Worm (Caenorhabditis elegans) whole organism, dauer: ENCODE data around the gene sucl-2.

Experiments
- unc-62 ChIP-seq: sonication (generic microtip); optimal IDR thresholded peaks from 2 replicates; lab custom pipeline; 2017; ENCODE audit warnings: missing biosample characterization, missing genetic modification reagents, missing genetic modification characterization

sucl-2 gene

ce11 chrIII:901148-901547 is at the start of gene sucl-2:
Gene sucl-2 (minus strand): TSS chrIII:901412.
- TF ChIP-seq unc-62 (GFP tag; lab: Kevin White, UChicago) = no peak

DNA sequence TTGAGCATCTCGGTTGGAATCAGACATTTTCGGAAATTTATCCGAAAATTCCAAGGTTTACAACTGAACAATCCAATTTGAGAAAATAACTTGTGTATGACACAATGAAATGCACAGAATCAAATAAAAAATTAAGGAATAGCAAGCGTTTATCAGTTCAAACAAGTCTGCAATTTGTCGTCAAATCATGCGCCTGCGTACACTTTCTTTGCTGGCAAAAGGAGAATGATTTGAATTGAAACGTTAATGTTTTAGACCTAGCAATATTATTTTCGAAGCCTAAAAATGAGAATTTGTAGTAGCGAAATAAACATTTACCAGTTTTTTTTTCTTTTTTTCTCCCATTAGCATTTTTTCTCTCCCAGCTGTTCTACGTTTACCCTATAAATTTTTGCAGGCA is 49.3 kb upstream of the sucl-2 start, which contains the start of the genes fbxa-67 and fbxa-11:
Gene fbxa-67 (minus strand): TSS at position 199 of the 400 bp plus-strand sequence.
Gene fbxa-11 (plus strand): TSS at position 398 of the 400 bp plus-strand sequence.
- no peak for TF ChIP-seq unc-62 (GFP tag; lab: Kevin White, UChicago)

- no peak for TF ChIP-seq unc-62 (GFP tag; lab: Kevin White, UChicago)
Observed at ce11 chrIII:946250-946725, 45.1 kb upstream of the sucl-2 start, which contains the start of gene fbxa-60. Gene fbxa-60 (minus strand): TSS chrIII:946300.

DNA sequence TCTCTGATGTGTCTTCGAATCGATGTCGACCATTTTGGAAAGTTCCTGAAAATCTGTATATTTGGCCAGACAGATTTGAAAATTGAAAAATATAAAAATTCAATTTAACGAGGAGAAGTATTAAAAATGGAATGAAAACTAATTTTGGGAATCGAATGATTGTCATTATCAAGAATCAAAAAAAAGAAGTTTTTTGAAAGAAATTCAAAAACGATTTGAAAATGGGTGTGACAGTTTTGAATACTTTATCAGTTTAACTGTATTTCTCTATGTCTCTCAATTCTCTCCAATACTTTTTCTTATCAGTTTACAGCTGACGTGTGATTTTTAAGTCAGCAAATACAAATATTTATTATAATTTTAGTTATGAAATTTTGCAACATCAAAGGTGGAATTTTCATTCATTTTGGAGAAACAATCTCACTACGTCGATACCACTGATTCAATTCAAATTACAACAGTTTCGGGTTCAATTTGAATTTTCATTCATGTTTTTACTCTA is 42.3 kb upstream of the sucl-2 start, which contains the start of gene fbxa-59:
Gene fbxa-59 (minus strand): TSS at position 51 of the 502 bp plus-strand sequence.
- no peak for TF ChIP-seq unc-62 (GFP tag; lab: Kevin White, UChicago)

DNA sequence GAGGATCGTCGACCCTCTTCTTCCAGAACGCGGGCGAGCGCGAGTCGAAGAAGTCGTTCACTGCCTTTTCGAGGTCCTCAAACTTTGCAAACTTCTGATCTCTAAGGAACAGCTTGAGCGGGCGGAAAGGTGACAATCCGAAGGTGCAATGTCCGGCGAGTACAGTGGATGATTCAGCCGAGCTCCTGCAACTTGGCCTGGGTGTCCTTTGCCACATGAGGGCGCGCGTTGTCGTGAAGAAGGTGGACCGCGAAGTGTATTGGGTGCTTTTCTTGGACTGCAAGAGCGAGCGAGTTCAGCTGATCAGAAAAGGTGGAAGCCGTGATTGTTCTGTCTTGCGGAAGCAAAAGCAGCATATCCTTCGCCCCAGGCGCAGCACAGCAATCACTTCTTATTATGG is 40.7 kb upstream of the sucl-2 start:
- no peak for TF ChIP-seq unc-62 (GFP tag; lab: Kevin White, UChicago)

DNA sequence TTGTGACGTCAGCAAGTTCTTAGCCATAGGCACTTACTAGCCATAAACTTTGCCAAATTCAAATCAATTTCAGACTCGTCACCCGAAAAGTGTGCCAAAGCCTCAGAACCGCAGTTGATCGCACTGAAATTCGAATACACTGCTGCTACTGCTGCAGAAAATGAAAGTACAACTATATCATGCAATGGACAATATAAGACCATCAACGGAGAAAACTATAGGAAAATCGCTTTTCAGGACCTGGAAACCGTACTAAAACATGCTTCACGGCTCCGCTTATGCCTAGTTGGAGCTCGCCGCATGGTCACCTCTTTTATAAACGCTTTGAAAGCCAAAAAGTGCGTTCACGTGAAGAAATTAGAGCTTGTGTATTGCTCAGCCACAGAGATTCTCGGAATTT is 37.4 kb upstream of the sucl-2 start, which contains the start of gene fbxa-22:
Gene fbxa-22 (plus strand): TSS at position 301 of the 400 bp plus-strand sequence.
- TF ChIP-seq unc-62 (GFP tag; lab: Kevin White, UChicago) = no peak

ce11 chrIII:937961-938360 is 36.7 kb upstream of the sucl-2 start, which contains the start of gene fbxa-56:
Gene fbxa-56 (minus strand): TSS chrIII:938061.
- no peak for TF ChIP-seq unc-62 (GFP tag; lab: Kevin White, UChicago)

- no peak for TF ChIP-seq unc-62 (GFP tag; lab: Kevin White, UChicago)
Observed at ce11 chrIII:936037-936507, 34.9 kb upstream of the sucl-2 start, which contains the start of gene fbxa-55. Gene fbxa-55 (minus strand): TSS chrIII:936087.

ce11 chrIII:926216-926615 is 25.0 kb upstream of the sucl-2 start, which contains the start of gene pef-1:
Gene pef-1 (minus strand): TSS chrIII:926316.
- TF ChIP-seq unc-62 (GFP tag; lab: Kevin White, UChicago) = no peak

- no peak for TF ChIP-seq unc-62 (GFP tag; lab: Kevin White, UChicago)
Observed at ce11 chrIII:919322-919721, 18.1 kb upstream of the sucl-2 start, which contains the start of gene F23H11.7. Gene F23H11.7 (minus strand): TSS chrIII:919422.

ce11 chrIII:916897-917296 is 15.7 kb upstream of the sucl-2 start, which contains the start of gene idpp-13:
Gene idpp-13 (minus strand): TSS chrIII:916997.
- TF ChIP-seq unc-62 (GFP tag; lab: Kevin White, UChicago) = no peak

DNA sequence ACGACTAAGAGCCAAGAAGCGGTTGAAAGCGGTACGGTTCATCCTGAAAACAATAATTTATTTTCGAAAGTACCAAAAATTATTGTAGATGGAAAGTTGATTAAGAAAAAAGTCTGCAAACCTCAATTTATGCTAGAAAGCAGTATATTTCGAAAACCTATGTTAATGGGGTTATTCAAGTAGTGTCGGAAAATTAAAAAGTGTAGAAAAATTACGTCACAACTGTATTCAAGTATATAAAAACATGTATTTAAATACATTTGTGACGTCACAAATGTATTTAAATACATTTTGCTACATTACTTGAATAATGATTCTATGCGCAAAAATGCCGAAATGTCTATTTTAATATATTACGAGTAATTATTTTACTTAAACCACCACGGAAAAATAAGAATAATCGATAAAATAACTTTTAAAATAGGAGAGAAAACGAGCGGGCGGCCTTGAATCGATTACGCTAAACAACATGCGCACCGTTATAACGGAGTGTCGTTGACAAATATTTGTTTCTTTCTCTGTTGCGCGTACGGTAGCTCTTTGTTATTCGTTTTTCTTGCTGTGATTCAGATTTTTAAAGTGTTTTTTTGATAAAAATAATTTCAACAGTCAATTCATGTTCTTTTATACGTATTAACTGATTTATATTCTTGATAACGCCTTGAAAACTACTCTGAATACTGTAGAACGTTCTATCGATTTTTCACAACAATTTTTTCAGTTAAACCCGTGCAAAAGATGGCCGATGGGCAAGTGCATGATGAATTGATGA is 9.5 kb upstream of the sucl-2 start, which contains the start of the genes F23H11.5 and bra-2:
Gene F23H11.5 (minus strand): TSS at position 51 of the 772 bp plus-strand sequence.
Gene bra-2 (plus strand): TSS at position 722 of the 772 bp plus-strand sequence.
- TF ChIP-seq unc-62 (GFP tag; lab: Kevin White, UChicago) = no peak

DNA sequence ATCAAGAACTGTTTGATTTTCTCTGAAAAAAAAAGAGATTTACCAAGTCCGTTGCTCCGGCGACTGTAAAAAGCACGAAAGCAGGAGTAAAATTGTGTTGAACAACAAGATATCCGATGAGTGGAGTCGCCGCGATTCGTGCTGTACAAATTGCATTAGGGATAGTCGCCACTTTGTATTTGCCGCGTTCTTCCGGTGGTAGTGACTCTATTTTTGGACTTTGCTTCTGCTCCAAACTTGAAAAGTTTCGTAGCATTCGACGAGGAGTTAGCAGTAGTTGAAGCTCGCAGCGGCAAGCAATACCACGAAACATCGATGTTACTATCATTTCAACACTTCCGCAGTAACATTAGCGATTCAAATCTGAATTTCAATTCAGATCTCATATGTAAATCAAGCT is 8.3 kb upstream of the sucl-2 start, which contains the start of gene crls-1:
Gene crls-1 (minus strand): TSS at position 363 of the 400 bp plus-strand sequence.
- TF ChIP-seq unc-62 (GFP tag; lab: Kevin White, UChicago) = no peak

ce11 chrIII:907990-908389 is 6.8 kb upstream of the sucl-2 start:
- TF ChIP-seq unc-62 (GFP tag; lab: Kevin White, UChicago) = no peak

- TF ChIP-seq unc-62 (GFP tag; lab: Kevin White, UChicago) = no peak
Observed at ce11 chrIII:907311-907710, 6.1 kb upstream of the sucl-2 start, which contains the start of gene F23H11.4. Gene F23H11.4 (minus strand): TSS chrIII:907539.
